Worm (Caenorhabditis elegans) whole organism, mixed stage, embryonic: ENCODE measurements around the gene T05A7.7.

ENCODE experiments used
- M03D4.4 ChIP-seq: sonication (generic microtip); optimal IDR thresholded peaks from 2 replicates; lab custom pipeline; 2017; ENCODE audit warnings: mild to moderate bottlenecking, missing genetic modification characterization, missing compliant biosample characterization
- bed-3 ChIP-seq: fragments of 200-800 bp; sonication (Bioruptor generic); optimal IDR thresholded peaks from 3 replicates; lab custom pipeline; 2018; ENCODE audit warnings: mild to moderate bottlenecking, missing genetic modification characterization, moderate library complexity, missing compliant biosample characterization
- blmp-1 ChIP-seq: fragments of 150-350 bp; optimal IDR thresholded peaks from 2 replicates; lab custom pipeline; 2014; ENCODE audit warnings: missing biosample characterization, missing genetic modification characterization
- ceh-39 ChIP-seq: fragments of 150-350 bp; optimal IDR thresholded peaks from 2 replicates; lab custom pipeline; 2014; ENCODE audit warnings: missing biosample characterization, missing genetic modification characterization
- ceh-43 ChIP-seq: fragments of 200-800 bp; sonication (Bioruptor generic); optimal IDR thresholded peaks from 2 replicates; lab custom pipeline; 2018; ENCODE audit warnings: mild to moderate bottlenecking, missing genetic modification characterization, moderate library complexity, missing compliant biosample characterization
- ceh-83 ChIP-seq: fragments of 200-800 bp; sonication (Bioruptor generic); optimal IDR thresholded peaks from 2 replicates; lab custom pipeline; 2018; ENCODE audit warnings: mild to moderate bottlenecking, missing genetic modification characterization, missing compliant biosample characterization
- ces-1 ChIP-seq: fragments of 150-350 bp; optimal IDR thresholded peaks from 2 replicates; lab custom pipeline; 2014; ENCODE audit warnings: missing biosample characterization, missing genetic modification reagents, missing genetic modification characterization
- cnd-1 ChIP-seq: fragments of 200-800 bp; sonication (Bioruptor generic); optimal IDR thresholded peaks from 2 replicates; lab custom pipeline; 2018; ENCODE audit warnings: mild to moderate bottlenecking, missing genetic modification characterization, missing compliant biosample characterization
- drap-1 ChIP-seq: fragments of 200-800 bp; sonication (Bioruptor generic); optimal IDR thresholded peaks from 3 replicates; lab custom pipeline; 2018; ENCODE audit warnings: mild to moderate bottlenecking, missing genetic modification characterization, missing compliant biosample characterization
- elt-1 ChIP-seq: sonication (generic microtip); optimal IDR thresholded peaks from 2 replicates; lab custom pipeline; 2017; ENCODE audit warnings: missing genetic modification characterization, mild to moderate bottlenecking, missing compliant biosample characterization, antibody characterized with exemption, moderate library complexity, borderline replicate concordance; ENCODE audit not compliant: insufficient read depth
- elt-3 ChIP-seq: fragments of 150-350 bp; optimal IDR thresholded peaks from 2 replicates; lab custom pipeline; 2014; ENCODE audit warnings: missing biosample characterization, missing genetic modification characterization
- flh-1 ChIP-seq: fragments of 200-800 bp; sonication (Bioruptor generic); optimal IDR thresholded peaks from 2 replicates; lab custom pipeline; 2018; ENCODE audit warnings: mild to moderate bottlenecking, missing genetic modification characterization, moderate library complexity, missing compliant biosample characterization
- ham-2 ChIP-seq: fragments of 200-800 bp; sonication (Bioruptor generic); optimal IDR thresholded peaks from 2 replicates; lab custom pipeline; 2018; ENCODE audit warnings: mild to moderate bottlenecking, missing genetic modification characterization, missing compliant biosample characterization
- hlh-1 ChIP-seq: fragments of 150-350 bp; optimal IDR thresholded peaks from 2 replicates; lab custom pipeline; 2014; ENCODE audit warnings: missing biosample characterization, missing genetic modification reagents, missing genetic modification characterization
- lin-13 ChIP-seq: fragments of 150-350 bp; optimal IDR thresholded peaks from 2 replicates; lab custom pipeline; 2014; ENCODE audit warnings: missing biosample characterization, missing genetic modification characterization
- lin-32 ChIP-seq: fragments of 200-800 bp; sonication (Bioruptor generic); optimal IDR thresholded peaks from 2 replicates; lab custom pipeline; 2018; ENCODE audit warnings: mild to moderate bottlenecking, missing genetic modification characterization, missing compliant biosample characterization
- lsy-2 ChIP-seq: fragments of 150-350 bp; optimal IDR thresholded peaks from 2 replicates; lab custom pipeline; 2014; ENCODE audit warnings: missing biosample characterization, missing genetic modification characterization
- mab-5 ChIP-seq: fragments of 150-350 bp; optimal IDR thresholded peaks from 2 replicates; lab custom pipeline; 2014; ENCODE audit warnings: missing biosample characterization, missing genetic modification characterization
- mep-1 ChIP-seq: fragments of 150-350 bp; optimal IDR thresholded peaks from 2 replicates; lab custom pipeline; 2017; ENCODE audit warnings: missing biosample characterization, missing genetic modification reagents, missing genetic modification characterization, inconsistent platforms
- mls-2 ChIP-seq: sonication (generic microtip); optimal IDR thresholded peaks from 2 replicates; lab custom pipeline; 2016; ENCODE audit warnings: mild to moderate bottlenecking, missing genetic modification characterization, moderate library complexity, missing compliant biosample characterization
- nhr-12 ChIP-seq: fragments of 150-350 bp; optimal IDR thresholded peaks from 2 replicates; lab custom pipeline; 2014; ENCODE audit warnings: missing biosample characterization, missing genetic modification characterization
- nhr-2 ChIP-seq: fragments of 150-350 bp; optimal IDR thresholded peaks from 2 replicates; lab custom pipeline; 2014; ENCODE audit warnings: missing biosample characterization, missing genetic modification characterization
- nhr-237 ChIP-seq: fragments of 150-350 bp; optimal IDR thresholded peaks from 2 replicates; lab custom pipeline; 2014; ENCODE audit warnings: missing biosample characterization, missing genetic modification characterization
- nhr-28 ChIP-seq: fragments of 150-350 bp; optimal IDR thresholded peaks from 2 replicates; lab custom pipeline; 2014; ENCODE audit warnings: missing biosample characterization, missing genetic modification characterization
- nhr-76 ChIP-seq: sonication (generic microtip); optimal IDR thresholded peaks from 2 replicates; lab custom pipeline; 2017; ENCODE audit warnings: missing biosample characterization, missing genetic modification characterization
- pha-4 ChIP-seq: fragments of 150-350 bp; optimal IDR thresholded peaks from 2 replicates; lab custom pipeline; 2018; ENCODE audit warnings: missing biosample characterization, missing genetic modification reagents, missing genetic modification characterization
- sem-2 ChIP-seq: fragments of 200-800 bp; sonication (Bioruptor generic); optimal IDR thresholded peaks from 2 replicates; lab custom pipeline; 2018; ENCODE audit warnings: mild to moderate bottlenecking, missing genetic modification characterization, missing compliant biosample characterization
- snpc-4 ChIP-seq: fragments of 150-350 bp; optimal IDR thresholded peaks from 2 replicates; lab custom pipeline; 2014; ENCODE audit warnings: missing biosample characterization, missing genetic modification characterization
- sptf-1 ChIP-seq: sonication (generic microtip); optimal IDR thresholded peaks from 2 replicates; lab custom pipeline; 2017; ENCODE audit warnings: mild to moderate bottlenecking, missing genetic modification characterization, moderate library complexity, missing compliant biosample characterization
- tbx-8 ChIP-seq: fragments of 200-800 bp; sonication (Bioruptor generic); optimal IDR thresholded peaks from 2 replicates; lab custom pipeline; 2018; ENCODE audit warnings: mild to moderate bottlenecking, missing genetic modification characterization, moderate library complexity, missing compliant biosample characterization
- unc-120 ChIP-seq: sonication (generic microtip); optimal IDR thresholded peaks from 2 replicates; lab custom pipeline; 2017; ENCODE audit warnings: missing genetic modification characterization, missing compliant biosample characterization; ENCODE audit not compliant: poor library complexity, severe bottlenecking
- unc-39 ChIP-seq: fragments of 150-350 bp; optimal IDR thresholded peaks from 2 replicates; lab custom pipeline; 2014; ENCODE audit warnings: missing biosample characterization, missing genetic modification characterization
- unc-62 ChIP-seq: fragments of 150-350 bp; optimal IDR thresholded peaks from 2 replicates; lab custom pipeline; 2014; ENCODE audit warnings: missing biosample characterization, missing genetic modification reagents, missing genetic modification characterization
- zip-8 ChIP-seq: fragments of 150-350 bp; optimal IDR thresholded peaks from 2 replicates; lab custom pipeline; 2014; ENCODE audit warnings: missing biosample characterization, missing genetic modification characterization
- ztf-11 ChIP-seq: fragments of 150-350 bp; optimal IDR thresholded peaks from 2 replicates; lab custom pipeline; 2014; ENCODE audit warnings: missing biosample characterization, missing genetic modification characterization

Gene T05A7.7

DNA sequence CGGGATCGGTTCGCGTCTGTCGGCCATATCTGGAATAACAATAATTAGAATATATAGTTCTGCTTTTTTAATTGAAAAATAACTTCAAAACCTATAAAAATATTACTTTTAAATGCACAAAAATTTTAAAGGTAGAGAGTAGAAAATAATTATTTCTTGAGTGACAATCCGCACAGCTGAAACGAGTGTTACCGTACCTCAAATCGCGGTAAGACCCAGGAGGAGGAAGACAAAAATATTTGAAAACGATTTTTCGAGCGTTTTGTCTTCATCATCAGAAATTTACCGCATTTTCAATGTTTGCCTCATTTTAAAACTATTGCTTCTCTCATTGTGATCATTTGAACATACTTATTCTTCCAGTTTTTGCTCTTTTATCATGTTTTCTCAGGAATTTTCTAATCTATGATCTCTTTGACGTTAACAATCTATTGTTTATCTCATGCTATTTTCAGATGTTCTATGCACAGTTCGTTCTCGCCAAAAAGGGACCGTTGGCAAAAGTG is 17.0 kb upstream of the T05A7.7 start, which contains the start of the genes rpn-5 and scc-1:
Gene rpn-5 (minus strand): TSS at position 162 of the 506 bp plus-strand sequence.
Gene scc-1 (plus strand): TSS at position 456 of the 506 bp plus-strand sequence.
- TF ChIP-seq lin-32 (GFP tag; lab: Kevin White, UChicago) (no peak), sptf-1 (tag; lab: Kevin White, UChicago) (peak; percentile 8), nhr-2 (tag; lab: Kevin White, UChicago) (no peak), mep-1 (peak; percentile 55), blmp-1 (no peak), M03D4.4 (tag; lab: Kevin White, UChicago) (no peak), lin-13 (tag; lab: Kevin White, UChicago) (peak; percentile 42), nhr-28 (no peak), nhr-237 (tag; lab: Kevin White, UChicago) (peak; percentile 71), ztf-11 (tag; lab: Kevin White, UChicago) (no peak), snpc-4 (tag; lab: Kevin White, UChicago) (no peak), elt-3 (tag; lab: Kevin White, UChicago) (no peak), pha-4 (tag; lab: Kevin White, UChicago) (peak; percentile 85), zip-8 (tag; lab: Kevin White, UChicago) (no peak), tbx-8 (GFP tag; lab: Kevin White, UChicago) (no peak), bed-3 (GFP tag; lab: Kevin White, UChicago) (no peak), mab-5 (tag; lab: Kevin White, UChicago) (no peak), cnd-1 (tag; lab: Kevin White, UChicago) (no peak), elt-1 (tag; lab: Kevin White, UChicago) (no peak), ces-1 (GFP tag; lab: Kevin White, UChicago) (peak; percentile 80), hlh-1 (tag; lab: Kevin White, UChicago) (peak; percentile 43), unc-39 (tag; lab: Kevin White, UChicago) (no peak), lsy-2 (peak; percentile 99), ceh-39 (peak; percentile 55), ceh-83 (GFP tag; lab: Kevin White, UChicago) (no peak), drap-1 (GFP tag; lab: Kevin White, UChicago) (no peak), flh-1 (no peak), mls-2 (tag; lab: Kevin White, UChicago) (no peak), unc-62 (GFP tag; lab: Kevin White, UChicago) (peak; percentile 88), ceh-43 (no peak), nhr-76 (tag; lab: Kevin White, UChicago) (no peak), unc-120 (tag; lab: Kevin White, UChicago) (no peak), nhr-12 (tag; lab: Kevin White, UChicago) (no peak), ham-2 (no peak), sem-2 (GFP tag; lab: Kevin White, UChicago) (no peak)

DNA sequence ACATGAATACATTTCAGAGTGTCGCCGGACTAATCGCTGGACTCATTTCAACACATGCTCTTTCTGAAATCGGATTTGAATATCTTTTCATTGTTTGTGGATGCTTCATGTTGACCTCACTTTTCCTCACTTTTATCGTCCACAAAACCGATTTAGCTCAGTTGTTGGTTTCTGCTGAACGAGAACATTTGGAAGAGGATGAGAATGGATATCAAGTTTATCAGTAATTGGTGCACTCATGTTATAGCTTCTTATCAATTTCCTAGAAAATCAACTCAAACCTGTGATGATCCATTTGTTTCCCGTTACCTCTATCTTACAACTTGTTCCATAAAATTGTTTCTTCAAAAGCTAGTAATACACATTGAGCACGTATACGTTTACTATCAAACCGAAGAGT is 14.8 kb upstream of the T05A7.7 start:
- no peak for TF ChIP-seq ceh-83 (GFP tag; lab: Kevin White, UChicago)
- no peak for TF ChIP-seq mab-5 (tag; lab: Kevin White, UChicago)
- no peak for TF ChIP-seq cnd-1 (tag; lab: Kevin White, UChicago)

DNA sequence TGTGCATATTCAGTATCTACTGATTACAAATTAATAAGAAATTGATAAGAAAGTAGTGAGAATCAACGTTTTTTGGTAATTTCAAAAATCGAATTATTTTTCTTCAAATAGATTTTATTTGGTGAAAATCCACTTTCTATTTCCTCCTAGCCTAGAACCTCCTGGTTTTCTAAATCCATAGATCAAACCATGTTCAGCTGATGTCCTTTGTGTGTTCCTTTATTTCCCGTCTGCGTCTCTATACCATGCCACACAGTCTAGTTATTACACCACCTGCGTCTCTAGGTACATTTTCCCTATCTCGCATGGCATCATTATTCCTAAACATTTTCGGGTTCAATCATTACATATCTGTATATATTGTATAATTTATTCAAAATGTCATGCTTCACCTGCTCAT is 11.8 kb upstream of the T05A7.7 start, which contains the start of gene F10G7.5:
Gene F10G7.5 (plus strand): TSS at position 286 of the 400 bp plus-strand sequence.
- TF ChIP-seq pha-4 (tag; lab: Kevin White, UChicago) = peak; percentile 47
- TF ChIP-seq nhr-76 (tag; lab: Kevin White, UChicago) = no peak

DNA sequence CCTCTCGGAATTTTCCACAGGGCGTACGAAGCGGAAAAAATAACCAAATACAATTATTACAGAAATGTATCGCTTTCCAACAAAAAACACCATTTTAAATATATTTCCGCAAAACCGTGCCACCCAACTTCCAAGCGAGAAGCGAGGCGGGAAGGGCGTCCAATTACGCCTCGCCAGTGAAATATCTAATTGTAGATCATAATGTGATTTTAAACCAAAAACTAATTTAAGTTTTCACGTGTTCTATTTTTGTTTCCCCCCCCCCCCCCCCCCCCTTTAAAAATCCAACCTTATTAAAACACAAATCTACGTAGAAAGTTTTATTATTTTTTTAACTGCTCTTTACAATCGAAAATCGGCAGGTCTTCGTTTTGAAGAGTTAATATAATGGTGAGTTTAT is 8.2 kb upstream of the T05A7.7 start, which contains the start of gene F10G7.12:
Gene F10G7.12 (plus strand): TSS at position 301 of the 400 bp plus-strand sequence.
- TF ChIP-seq elt-3 (tag; lab: Kevin White, UChicago) (no peak), drap-1 (GFP tag; lab: Kevin White, UChicago) (no peak), flh-1 (no peak), ceh-43 (no peak), lsy-2 (no peak), unc-39 (tag; lab: Kevin White, UChicago) (no peak), ceh-39 (no peak)
